Worm (Caenorhabditis elegans) whole organism, L1 larva: ENCODE data around the gene ZC455.1.

ENCODE experiments used
- C04F5.9 ChIP-seq: sonication (generic microtip); optimal IDR thresholded peaks from 2 replicates; lab custom pipeline; 2016; ENCODE audit warnings: missing genetic modification characterization, missing compliant biosample characterization
- C34B4.2 ChIP-seq: sonication (generic microtip); optimal IDR thresholded peaks from 2 replicates; lab custom pipeline; 2017; ENCODE audit warnings: mild to moderate bottlenecking, missing genetic modification characterization, missing compliant biosample characterization
- F16B12.6 ChIP-seq: fragments of 150-350 bp; optimal IDR thresholded peaks from 2 replicates; lab custom pipeline; 2014; ENCODE audit warnings: missing biosample characterization, missing genetic modification characterization
- blmp-1 ChIP-seq: fragments of 150-350 bp; optimal IDR thresholded peaks from 2 replicates; lab custom pipeline; 2014; ENCODE audit warnings: missing biosample characterization, missing genetic modification characterization
- ceh-63 ChIP-seq: fragments of 200-800 bp; sonication (Bioruptor generic); optimal IDR thresholded peaks from 2 replicates; lab custom pipeline; 2018; ENCODE audit warnings: mild to moderate bottlenecking, missing genetic modification characterization, missing compliant biosample characterization
- ceh-8 ChIP-seq: fragments of 200-800 bp; sonication (Bioruptor generic); optimal IDR thresholded peaks from 2 replicates; lab custom pipeline; 2018; ENCODE audit warnings: mild to moderate bottlenecking, missing genetic modification characterization, moderate library complexity, missing compliant biosample characterization
- ceh-82 ChIP-seq, 3 experiments: fragments of 150-350 bp in 1 of 3; sonication (generic microtip) in 2 of 3; optimal IDR thresholded peaks; 2 replicates each; lab custom pipeline; 2014 to 2017; ENCODE audit warnings: missing biosample characterization in 3 of 3, missing genetic modification characterization in 3 of 3
- ces-1 ChIP-seq: fragments of 150-350 bp; optimal IDR thresholded peaks from 2 replicates; lab custom pipeline; 2014; ENCODE audit warnings: missing biosample characterization, missing genetic modification reagents, missing genetic modification characterization
- dpl-1 ChIP-seq, 3 experiments: fragments of 150-350 bp in 2 of 3; sonication (generic microtip) in 1 of 3; optimal IDR thresholded peaks; 2 replicates each; lab custom pipeline; 2014 to 2017; ENCODE audit warnings: missing biosample characterization in 3 of 3, missing genetic modification characterization in 3 of 3, missing genetic modification reagents in 3 of 3
- efl-1 ChIP-seq, 4 experiments: fragments of 150-350 bp; optimal IDR thresholded peaks in 3 of 4; peaks in 1 of 4; 1 replicate in 1 of 4; 2 replicates in 3 of 4; lab custom pipeline; 2014; ENCODE audit warnings: missing biosample characterization in 2 of 4, missing genetic modification characterization in 2 of 4, missing genetic modification reagents in 2 of 4
- efl-3 ChIP-seq: fragments of 200-800 bp; sonication (Bioruptor generic); optimal IDR thresholded peaks from 2 replicates; lab custom pipeline; 2018; ENCODE audit warnings: mild to moderate bottlenecking, missing genetic modification characterization, missing compliant biosample characterization
- elt-2 ChIP-seq: sonication (generic microtip); optimal IDR thresholded peaks from 2 replicates; lab custom pipeline; 2016; ENCODE audit warnings: missing genetic modification characterization, mild to moderate bottlenecking, inconsistent platforms, missing compliant biosample characterization, missing genetic modification reagents
- elt-3 ChIP-seq, 6 experiments: fragments of 150-350 bp in 1 of 6; sonication (generic microtip); optimal IDR thresholded peaks; 2 replicates each; lab custom pipeline; 2017 to 2018; ENCODE audit warnings: missing biosample characterization in 6 of 6, missing genetic modification characterization in 6 of 6, inconsistent platforms in 1 of 6
- fkh-4 ChIP-seq: sonication (generic microtip); optimal IDR thresholded peaks from 2 replicates; lab custom pipeline; 2016; ENCODE audit warnings: missing compliant biosample characterization, missing genetic modification characterization, borderline replicate concordance
- fos-1 ChIP-seq: fragments of 150-350 bp; optimal IDR thresholded peaks from 2 replicates; lab custom pipeline; 2014; ENCODE audit warnings: missing biosample characterization, missing genetic modification characterization
- grh-1 ChIP-seq: fragments of 200-800 bp; sonication (Bioruptor generic); IDR thresholded peaks from 2 replicates; pipeline ENCODE4 v1.3.6; 2022; ENCODE audit warnings: missing genetic modification reagents, missing genetic modification characterization, missing compliant biosample characterization
- hlh-17 ChIP-seq: fragments of 200-800 bp; sonication (Bioruptor generic); optimal IDR thresholded peaks from 2 replicates; lab custom pipeline; 2018; ENCODE audit warnings: missing genetic modification characterization, mild to moderate bottlenecking, missing compliant biosample characterization, moderate library complexity, borderline replicate concordance
- isw-1 ChIP-seq: fragments of 200-800 bp; sonication (Bioruptor generic); IDR thresholded peaks from 2 replicates; pipeline ENCODE4 v1.3.6; 2022; ENCODE audit warnings: missing genetic modification characterization, missing compliant biosample characterization
- jun-1 ChIP-seq: fragments of 150-350 bp; optimal IDR thresholded peaks from 2 replicates; lab custom pipeline; 2014; ENCODE audit warnings: missing biosample characterization, missing genetic modification reagents, missing genetic modification characterization
- lin-14 ChIP-seq: fragments of 200-800 bp; sonication (Bioruptor generic); optimal IDR thresholded peaks from 2 replicates; lab custom pipeline; 2018; ENCODE audit warnings: mild to moderate bottlenecking, missing genetic modification characterization, moderate library complexity, missing compliant biosample characterization
- lin-35 ChIP-seq, 2 experiments: fragments of 150-350 bp; optimal IDR thresholded peaks; 2 replicates each; lab custom pipeline; 2014; ENCODE audit warnings: missing biosample characterization in 2 of 2, missing genetic modification characterization in 2 of 2, missing genetic modification reagents in 2 of 2
- mab-9 ChIP-seq: fragments of 200-800 bp; sonication (Bioruptor generic); IDR thresholded peaks from 2 replicates; pipeline ENCODE4 v1.3.6; 2022; ENCODE audit warnings: missing genetic modification reagents, missing genetic modification characterization, missing compliant biosample characterization
- mdl-1 ChIP-seq, 2 experiments: fragments of 150-350 bp; optimal IDR thresholded peaks; 2 replicates each; lab custom pipeline; 2014 to 2017; ENCODE audit warnings: missing biosample characterization in 2 of 2, missing genetic modification characterization in 2 of 2, inconsistent platforms in 1 of 2
- mep-1 ChIP-seq: fragments of 150-350 bp; optimal IDR thresholded peaks from 2 replicates; lab custom pipeline; 2014; ENCODE audit warnings: missing biosample characterization, missing genetic modification characterization
- nhr-20 ChIP-seq: sonication (generic microtip); optimal IDR thresholded peaks from 2 replicates; lab custom pipeline; 2016; ENCODE audit warnings: mild to moderate bottlenecking, missing genetic modification characterization, missing compliant biosample characterization
- nhr-237 ChIP-seq: fragments of 150-350 bp; optimal IDR thresholded peaks from 2 replicates; lab custom pipeline; 2014; ENCODE audit warnings: missing biosample characterization, missing genetic modification characterization
- nhr-47 ChIP-seq: sonication (generic microtip); optimal IDR thresholded peaks from 2 replicates; lab custom pipeline; 2016; ENCODE audit warnings: mild to moderate bottlenecking, missing genetic modification characterization, moderate library complexity, missing compliant biosample characterization
- nhr-71 ChIP-seq: sonication (generic microtip); optimal IDR thresholded peaks from 2 replicates; lab custom pipeline; 2016; ENCODE audit warnings: mild to moderate bottlenecking, missing genetic modification characterization, moderate library complexity, missing compliant biosample characterization
- nhr-77 ChIP-seq: fragments of 150-350 bp; optimal IDR thresholded peaks from 2 replicates; lab custom pipeline; 2014; ENCODE audit warnings: missing biosample characterization, missing genetic modification characterization
- nhr-84 ChIP-seq: sonication (generic microtip); optimal IDR thresholded peaks from 2 replicates; lab custom pipeline; 2017; ENCODE audit warnings: missing biosample characterization, missing genetic modification characterization
- nhr-85 ChIP-seq: sonication (generic microtip); peaks from one replicate; lab custom pipeline; 2016; ENCODE audit warnings: missing genetic modification characterization, inconsistent platforms, missing compliant biosample characterization
- rnt-1 ChIP-seq: sonication (generic microtip); optimal IDR thresholded peaks from 2 replicates; lab custom pipeline; 2016; ENCODE audit warnings: mild to moderate bottlenecking, missing genetic modification characterization, moderate library complexity, missing compliant biosample characterization
- snpc-4 ChIP-seq: fragments of 150-350 bp; optimal IDR thresholded peaks from 2 replicates; lab custom pipeline; 2014; ENCODE audit warnings: missing biosample characterization, missing genetic modification characterization
- sptf-1 ChIP-seq: fragments of 150-350 bp; optimal IDR thresholded peaks from 2 replicates; lab custom pipeline; 2014; ENCODE audit warnings: missing biosample characterization, missing genetic modification characterization
- sup-37 ChIP-seq: fragments of 200-800 bp; sonication (Bioruptor generic); optimal IDR thresholded peaks from 2 replicates; lab custom pipeline; 2018; ENCODE audit warnings: mild to moderate bottlenecking, missing genetic modification characterization, missing compliant biosample characterization
- unc-30 ChIP-seq: sonication (generic microtip); optimal IDR thresholded peaks from 2 replicates; lab custom pipeline; 2017; ENCODE audit warnings: missing biosample characterization, missing genetic modification characterization
- unc-98 ChIP-seq: fragments of 200-800 bp; sonication (Bioruptor generic); IDR thresholded peaks from 2 replicates; pipeline ENCODE4 v1.3.6; 2022; ENCODE audit warnings: missing genetic modification characterization, missing compliant biosample characterization
- vab-15 ChIP-seq: sonication (generic microtip); optimal IDR thresholded peaks from 2 replicates; lab custom pipeline; 2017; ENCODE audit warnings: missing genotype, mild to moderate bottlenecking, missing genetic modification characterization, missing compliant biosample characterization
- zag-1 ChIP-seq: fragments of 150-350 bp; optimal IDR thresholded peaks from 2 replicates; lab custom pipeline; 2014; ENCODE audit warnings: missing biosample characterization, missing genetic modification characterization
- zip-4 ChIP-seq: fragments of 200-800 bp; sonication (Bioruptor generic); optimal IDR thresholded peaks from 2 replicates; lab custom pipeline; 2018; ENCODE audit warnings: mild to moderate bottlenecking, missing genetic modification characterization, moderate library complexity, missing compliant biosample characterization
- ztf-4 ChIP-seq: fragments of 150-350 bp; optimal IDR thresholded peaks from 2 replicates; lab custom pipeline; 2014; ENCODE audit warnings: missing biosample characterization, missing genetic modification characterization

Gene ZC455.1

DNA sequence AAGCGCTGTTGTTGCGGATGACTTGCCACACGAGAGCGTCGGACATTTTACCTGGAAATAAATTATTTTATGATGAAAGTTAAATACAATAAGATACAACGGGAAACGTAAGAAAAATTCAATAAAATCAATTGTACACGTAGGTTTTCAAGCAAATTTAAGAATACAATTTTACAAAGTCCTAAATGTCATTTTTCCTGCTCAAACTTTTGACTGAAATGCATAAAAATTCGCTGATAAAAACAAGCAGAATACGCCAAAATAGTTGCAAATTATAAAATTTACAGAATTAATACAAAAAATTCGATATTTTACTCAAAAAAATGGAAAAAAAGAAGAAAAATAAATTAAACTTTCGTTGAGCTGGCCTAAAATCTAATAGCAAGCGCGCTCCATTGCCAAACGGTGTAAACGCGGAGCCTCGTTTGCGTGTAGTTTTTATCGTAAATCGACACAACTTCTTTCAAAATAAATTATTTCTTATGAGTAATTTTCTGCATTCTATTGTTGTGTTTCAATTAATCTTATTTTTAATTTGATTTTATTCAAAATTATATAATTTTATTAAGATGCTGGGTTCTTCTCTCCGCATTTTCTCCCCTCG, 45.2 kb upstream of the ZC455.1 start, which contains the start of the genes rpl-28 and mrpl-49 (continued):
- TF ChIP-seq unc-98 (GFP tag; lab: Robert Waterston, UW) (no peak), rnt-1 (tag; lab: Kevin White, UChicago) (peak; percentile 84), hlh-17 (GFP tag; lab: Kevin White, UChicago) (no peak), mdl-1 (tag; optimal IDR thresholded peaks at IDR 0.05; lab: Kevin White, UChicago) (peak in 1 of 2 experiments; percentile 88), grh-1 (GFP tag; lab: Robert Waterston, UW) (peak; percentile 72), dpl-1 (GFP tag; optimal IDR thresholded peaks at IDR 0.05; lab: Kevin White, UChicago) (peak; percentile 80 to 87 (median 83)), isw-1 (GFP tag; lab: Robert Waterston, UW) (peak; percentile 87), ces-1 (GFP tag; lab: Kevin White, UChicago) (no peak), vab-15 (tag; lab: Kevin White, UChicago) (no peak)
- TF ChIP-seq, all 84 proteins: peak for 58

- no peak for TF ChIP-seq efl-1 (optimal IDR thresholded peaks at IDR 0.05; lab: Kevin White, UChicago)
- TF ChIP-seq efl-1 (GFP tag; optimal IDR thresholded peaks at IDR 0.05 in 1 of 2; lab: Kevin White, UChicago): peak in 1 of 2 experiments; percentile 70
- no peak for TF ChIP-seq ces-1 (GFP tag; lab: Kevin White, UChicago)
- TF ChIP-seq, all 84 proteins: peak for 1
Observed at ce11 chrV:12729220-12729619, 44.1 kb upstream of the ZC455.1 start, which contains the start of gene R11D1.10. TSS of gene R11D1.10 (plus strand) at chrV:12729520.

DNA sequence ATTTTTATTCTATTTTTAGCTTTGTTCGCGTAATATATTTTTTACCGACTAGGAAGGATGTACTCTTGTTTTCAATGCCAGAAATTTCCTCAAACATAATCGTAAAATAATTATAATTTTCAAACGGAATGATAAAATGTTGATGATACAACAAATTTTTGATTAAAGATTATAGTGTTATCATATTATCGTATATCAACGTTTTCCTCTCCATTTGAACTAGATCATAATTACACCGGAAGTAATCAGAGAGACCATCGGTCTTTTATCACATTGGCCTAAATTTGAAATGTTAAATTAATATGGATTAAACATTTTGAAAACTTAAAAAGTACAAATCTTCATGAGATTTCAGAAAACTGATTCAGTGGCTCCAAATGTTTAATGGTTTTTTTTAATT, 40.6 kb upstream of the ZC455.1 start:
- TF ChIP-seq unc-30: no peak
- TF ChIP-seq vab-15 (tag; lab: Kevin White, UChicago): no peak
- no peak for TF ChIP-seq mep-1 (tag; lab: Kevin White, UChicago)
- TF ChIP-seq nhr-77 (tag; lab: Kevin White, UChicago): no peak
- no peak for TF ChIP-seq grh-1 (GFP tag; lab: Robert Waterston, UW)
- TF ChIP-seq nhr-237 (tag; lab: Kevin White, UChicago): no peak
- no peak for TF ChIP-seq ceh-8 (GFP tag; lab: Kevin White, UChicago)
- no peak for TF ChIP-seq efl-1 (optimal IDR thresholded peaks at IDR 0.05; lab: Kevin White, UChicago)
- TF ChIP-seq efl-1 (GFP tag; optimal IDR thresholded peaks at IDR 0.05 in 1 of 2; lab: Kevin White, UChicago): peak in 1 of 2 experiments; percentile 2
- no peak for TF ChIP-seq ceh-82 (tag; optimal IDR thresholded peaks at IDR 0.05; lab: Kevin White, UChicago)
- TF ChIP-seq ceh-63 (GFP tag; lab: Kevin White, UChicago): no peak
- peak; percentile 80 for TF ChIP-seq elt-2
- no peak for TF ChIP-seq zag-1 (tag; lab: Kevin White, UChicago)
- TF ChIP-seq nhr-71 (tag; lab: Kevin White, UChicago): no peak
- TF ChIP-seq elt-3 (tag; optimal IDR thresholded peaks at IDR 0.05; lab: Kevin White, UChicago): peak in 2 of 6 experiments; percentile 11 to 29
- TF ChIP-seq efl-3 (GFP tag; lab: Kevin White, UChicago): no peak
- TF ChIP-seq nhr-85 (tag; lab: Kevin White, UChicago): peak; percentile 69
- TF ChIP-seq jun-1 (tag; lab: Kevin White, UChicago): peak; percentile 45

DNA sequence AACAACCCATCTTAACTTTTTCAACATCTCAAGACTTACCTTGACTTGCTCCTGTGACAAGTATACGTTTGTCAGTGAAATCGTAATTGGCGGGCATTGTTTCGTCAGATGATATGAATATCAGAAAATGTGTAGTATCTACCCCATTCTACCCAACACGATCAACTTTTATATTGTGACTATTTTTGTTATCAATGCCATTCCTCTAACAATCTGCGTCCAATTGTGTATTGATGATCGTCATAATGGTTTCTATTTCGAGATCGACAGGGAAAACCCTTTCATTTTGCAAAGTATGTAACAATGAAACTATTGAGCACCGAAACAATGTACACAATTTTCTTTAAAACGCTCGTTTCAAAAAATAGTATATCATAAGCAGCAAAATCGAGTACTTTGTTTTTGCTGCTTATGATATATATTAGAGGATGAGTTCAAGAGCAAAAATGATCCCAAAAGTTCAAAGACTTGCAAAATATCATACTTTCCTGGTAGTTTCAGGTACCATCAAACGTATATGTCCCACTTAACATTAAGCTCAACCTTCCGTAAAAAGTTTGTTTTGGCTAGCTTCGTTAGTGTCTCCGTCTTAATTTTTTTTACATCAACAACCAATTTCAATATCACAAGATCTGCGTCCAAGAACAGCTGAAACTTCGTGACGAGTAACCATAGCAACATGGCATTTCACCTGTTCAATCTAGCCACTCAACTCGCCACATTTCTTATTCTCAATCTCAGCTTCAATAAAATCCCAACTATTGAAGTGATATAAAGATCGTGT, 39.7 kb upstream of the ZC455.1 start, which contains the start of the genes dhs-21 and xbx-9:
Gene dhs-21 (minus strand): TSS at position 181 of the 784 bp plus-strand sequence.
Gene xbx-9 (plus strand): TSS at position 734 of the 784 bp plus-strand sequence.
- TF ChIP-seq elt-2 (peak; percentile 60), unc-30 (no peak), lin-14 (GFP tag; lab: Kevin White, UChicago) (peak; percentile 31), nhr-20 (tag; lab: Kevin White, UChicago) (peak; percentile 43), zip-4 (no peak), sup-37 (no peak), elt-3 (tag; optimal IDR thresholded peaks at IDR 0.05; lab: Kevin White, UChicago) (peak in 4 of 6 experiments; percentile 32 to 88 (median 74)), fkh-4 (tag; lab: Kevin White, UChicago) (no peak), fos-1 (tag; lab: Kevin White, UChicago) (no peak), jun-1 (tag; lab: Kevin White, UChicago) (no peak), nhr-71 (tag; lab: Kevin White, UChicago) (peak; percentile 35), nhr-84 (tag; lab: Kevin White, UChicago) (no peak), mab-9 (GFP tag; lab: Robert Waterston, UW) (no peak), lin-35 (GFP tag; optimal IDR thresholded peaks at IDR 0.05; lab: Kevin White, UChicago) (peak in 1 of 2 experiments; percentile 39), ztf-4 (tag; lab: Kevin White, UChicago) (no peak), C34B4.2 (no peak), sptf-1 (tag; lab: Kevin White, UChicago) (no peak), ceh-82 (tag; optimal IDR thresholded peaks at IDR 0.05; lab: Kevin White, UChicago) (no peak), F16B12.6 (tag; lab: Kevin White, UChicago) (no peak), C04F5.9 (tag; lab: Kevin White, UChicago) (no peak), blmp-1 (tag; lab: Kevin White, UChicago) (peak; percentile 48), nhr-47 (tag; lab: Kevin White, UChicago) (no peak), snpc-4 (no peak), nhr-77 (tag; lab: Kevin White, UChicago) (no peak), vab-15 (tag; lab: Kevin White, UChicago) (no peak)
